Worm (Caenorhabditis elegans) whole organism, L4/young adult: ENCODE measurements around the gene nep-3.

Experiments
- W03F9.2 ChIP-seq: fragments of 150-350 bp; optimal IDR thresholded peaks from 2 replicates; lab custom pipeline; 2014; ENCODE audit warnings: missing biosample characterization, missing genetic modification characterization
- dao-5 ChIP-seq: sonication (generic microtip); optimal IDR thresholded peaks from 2 replicates; lab custom pipeline; 2016; ENCODE audit warnings: missing genotype, missing genetic modification characterization, moderate library complexity, missing compliant biosample characterization
- him-1 ChIP-seq: sonication (generic microtip); optimal IDR thresholded peaks from 2 replicates; lab custom pipeline; 2016; ENCODE audit warnings: missing genotype, missing genetic modification reagents, missing genetic modification characterization, missing compliant biosample characterization

ce11 chrII:3894755-3895154 is 17.7 kb upstream of the nep-3 start, which contains the start of gene F53C3.7:
- TF ChIP-seq W03F9.2 (no peak), him-1 (no peak), dao-5 (tag; lab: Kevin White, UChicago) (no peak)
